Fruit fly (Drosophila melanogaster) whole organism, embryonic: Measurements from ENCODE around the gene CG13690.

Source experiments
- Adf1 ChIP-seq: fragments of 200-800 bp; sonication (Bioruptor generic); IDR thresholded peaks from 2 replicates; pipeline ENCODE4 v1.3.6; 2022; ENCODE audit warnings: missing biosample characterization, missing genetic modification characterization
- Blimp-1 ChIP-seq: fragments of 200-800 bp; sonication (Bioruptor generic); optimal IDR thresholded peaks from 3 replicates; lab custom pipeline; 2018; ENCODE audit warnings: missing biosample characterization, missing genetic modification characterization, mild to moderate bottlenecking, moderate library complexity, missing genetic modification reagents
- CG15479 ChIP-seq: fragments of 200-800 bp; sonication (Bioruptor generic); optimal IDR thresholded peaks from 3 replicates; lab custom pipeline; 2019; ENCODE audit warnings: missing biosample characterization, mild to moderate bottlenecking, missing genetic modification characterization, moderate library complexity
- CG16779 ChIP-seq: fragments of 200-800 bp; sonication (Bioruptor generic); IDR thresholded peaks from 2 replicates; pipeline ENCODE4 v1.3.6; 2022; ENCODE audit warnings: missing biosample characterization, missing genetic modification characterization
- CG16815 ChIP-seq: fragments of 200-800 bp; sonication (Bioruptor generic); optimal IDR thresholded peaks from 3 replicates; lab custom pipeline; 2017; ENCODE audit warnings: missing biosample characterization, mild to moderate bottlenecking, missing genetic modification characterization
- CG17328 ChIP-seq: fragments of 200-800 bp; sonication (Bioruptor generic); IDR thresholded peaks from 2 replicates; pipeline ENCODE4 v1.3.6; 2022; ENCODE audit warnings: missing biosample characterization, missing genetic modification characterization
- CG17385 ChIP-seq: fragments of 200-800 bp; sonication (Bioruptor generic); optimal IDR thresholded peaks from 3 replicates; lab custom pipeline; 2018; ENCODE audit warnings: missing biosample characterization, mild to moderate bottlenecking, missing genetic modification characterization
- CG18599 ChIP-seq: fragments of 200-800 bp; sonication (Bioruptor generic); optimal IDR thresholded peaks from 3 replicates; lab custom pipeline; 2017; ENCODE audit warnings: missing biosample characterization, missing genetic modification characterization, mild to moderate bottlenecking, moderate library complexity, missing genetic modification reagents
- CG31365 ChIP-seq: fragments of 200-800 bp; sonication (Bioruptor generic); optimal IDR thresholded peaks from 2 replicates; lab custom pipeline; 2018; ENCODE audit warnings: missing biosample characterization, mild to moderate bottlenecking, missing genetic modification characterization
- CG32767 ChIP-seq: fragments of 200-800 bp; sonication (Bioruptor generic); IDR thresholded peaks from 2 replicates; pipeline ENCODE4 v1.3.6; 2022; ENCODE audit warnings: missing biosample characterization, missing genetic modification characterization
- CG4282 ChIP-seq: fragments of 200-800 bp; sonication (Bioruptor generic); optimal IDR thresholded peaks from 2 replicates; lab custom pipeline; 2016; ENCODE audit warnings: missing biosample characterization, missing genetic modification characterization
- CG6254 ChIP-seq: fragments of 200-800 bp; sonication (Bioruptor generic); optimal IDR thresholded peaks from 3 replicates; lab custom pipeline; 2017; ENCODE audit warnings: mild to moderate bottlenecking, missing biosample characterization, missing genetic modification reagents, missing genetic modification characterization
- CG6689 ChIP-seq: fragments of 200-800 bp; sonication (Bioruptor generic); IDR thresholded peaks from 2 replicates; pipeline ENCODE4 v1.3.6; 2022; ENCODE audit warnings: missing biosample characterization, missing genetic modification characterization
- CG6854 ChIP-seq: fragments of 200-800 bp; sonication (Bioruptor generic); optimal IDR thresholded peaks from 3 replicates; lab custom pipeline; 2017; ENCODE audit warnings: missing biosample characterization, mild to moderate bottlenecking, missing genetic modification characterization
- CG8944 ChIP-seq: fragments of 200-800 bp; sonication (Bioruptor generic); optimal IDR thresholded peaks from 3 replicates; lab custom pipeline; 2016; ENCODE audit warnings: missing biosample characterization, missing genetic modification characterization
- CG9215 ChIP-seq: fragments of 200-800 bp; sonication (Bioruptor generic); IDR thresholded peaks from 2 replicates; pipeline ENCODE4 v1.3.6; 2022; ENCODE audit warnings: missing biosample characterization, missing genetic modification characterization
- Chrac-16 ChIP-seq: fragments of 200-800 bp; sonication (Bioruptor generic); optimal IDR thresholded peaks from 3 replicates; lab custom pipeline; 2016; ENCODE audit warnings: missing biosample characterization, missing genetic modification characterization
- D ChIP-seq, 2 experiments: fragments of 200-800 bp in 1 of 2; fragments of >200 bp in 1 of 2; sonication (Bioruptor generic) in 1 of 2; optimal IDR thresholded peaks; 2 replicates in 1 of 2; 3 replicates in 1 of 2; lab custom pipeline; 2017; ENCODE audit warnings: mild to moderate bottlenecking in 1 of 2, missing biosample characterization in 1 of 2, missing genetic modification characterization in 1 of 2, missing genetic modification reagents in 1 of 2
- Dip3 ChIP-seq: fragments of 200-800 bp; sonication (Bioruptor generic); optimal IDR thresholded peaks from 3 replicates; lab custom pipeline; 2016; ENCODE audit warnings: missing biosample characterization, missing genetic modification characterization
- Drgx ChIP-seq: fragments of 200-800 bp; sonication (Bioruptor generic); IDR thresholded peaks from 2 replicates; pipeline ENCODE4 v1.3.6; 2022; ENCODE audit warnings: missing biosample characterization, missing genetic modification characterization
- E2f1 ChIP-seq: fragments of 200-800 bp; sonication (Bioruptor generic); IDR thresholded peaks from 2 replicates; pipeline ENCODE4 v1.3.6; 2022; ENCODE audit warnings: missing biosample characterization, missing genetic modification characterization
- Fer3 ChIP-seq: fragments of 200-800 bp; sonication (Bioruptor generic); optimal IDR thresholded peaks from 2 replicates; lab custom pipeline; 2018; ENCODE audit warnings: missing biosample characterization, mild to moderate bottlenecking, missing genetic modification characterization, moderate library complexity
- Hr3 ChIP-seq: fragments of 200-800 bp; sonication (Bioruptor generic); optimal IDR thresholded peaks from 3 replicates; lab custom pipeline; 2016; ENCODE audit warnings: missing biosample characterization, missing genetic modification characterization
- MESR4 ChIP-seq: fragments of 200-800 bp; sonication (Bioruptor generic); optimal IDR thresholded peaks from 2 replicates; lab custom pipeline; 2018; ENCODE audit warnings: missing biosample characterization, mild to moderate bottlenecking, missing genetic modification characterization, moderate library complexity
- Mad ChIP-seq: fragments of 200-800 bp; sonication (Bioruptor generic); optimal IDR thresholded peaks from 2 replicates; lab custom pipeline; 2016; ENCODE audit warnings: missing biosample characterization, missing genetic modification characterization
- Max ChIP-seq: fragments of 200-800 bp; sonication (Bioruptor generic); optimal IDR thresholded peaks from 2 replicates; lab custom pipeline; 2016; ENCODE audit warnings: missing biosample characterization, mild to moderate bottlenecking, missing genetic modification characterization
- Ptx1 ChIP-seq: fragments of 200-800 bp; sonication (Bioruptor generic); IDR thresholded peaks from 2 replicates; pipeline ENCODE4 v1.3.6; 2022; ENCODE audit warnings: missing biosample characterization, missing genetic modification characterization
- Side ChIP-seq: fragments of 200-800 bp; sonication (Bioruptor generic); optimal IDR thresholded peaks from 2 replicates; lab custom pipeline; 2016; ENCODE audit warnings: missing biosample characterization, missing genetic modification characterization
- Sry-β ChIP-seq: fragments of 200-800 bp; sonication (Bioruptor generic); optimal IDR thresholded peaks from 2 replicates; lab custom pipeline; 2018; ENCODE audit warnings: missing biosample characterization, mild to moderate bottlenecking, missing genetic modification characterization, moderate library complexity
- Xbp1 ChIP-seq: fragments of 200-800 bp; sonication (Bioruptor generic); optimal IDR thresholded peaks from 3 replicates; lab custom pipeline; 2016; ENCODE audit warnings: missing biosample characterization, mild to moderate bottlenecking, missing genetic modification characterization
- ash1 ChIP-seq: fragments of 200-800 bp; sonication (Bioruptor generic); optimal IDR thresholded peaks from 2 replicates; lab custom pipeline; 2018; ENCODE audit warnings: missing biosample characterization, mild to moderate bottlenecking, missing genetic modification characterization
- crol ChIP-seq: fragments of 200-800 bp; sonication (Bioruptor generic); IDR thresholded peaks from 2 replicates; pipeline ENCODE4 v1.3.6; 2022; ENCODE audit warnings: missing biosample characterization, missing genetic modification characterization
- dmrt11E ChIP-seq: fragments of 200-800 bp; sonication (Bioruptor generic); optimal IDR thresholded peaks from 3 replicates; lab custom pipeline; 2018; ENCODE audit warnings: missing biosample characterization, mild to moderate bottlenecking, missing genetic modification characterization, moderate library complexity
- dpn ChIP-seq, 2 experiments: fragments of 200-800 bp; sonication (Bioruptor generic); optimal IDR thresholded peaks; 3 replicates each; lab custom pipeline; 2016; ENCODE audit warnings: missing biosample characterization in 2 of 2, missing genetic modification characterization in 2 of 2
- lbe ChIP-seq: fragments of 200-800 bp; sonication (Bioruptor generic); optimal IDR thresholded peaks from 2 replicates; lab custom pipeline; 2016; ENCODE audit warnings: missing biosample characterization, mild to moderate bottlenecking, missing genetic modification characterization
- nom ChIP-seq: fragments of 200-800 bp; sonication (Bioruptor generic); optimal IDR thresholded peaks from 2 replicates; lab custom pipeline; 2017; ENCODE audit warnings: missing biosample characterization, missing genetic modification characterization, mild to moderate bottlenecking, moderate library complexity, missing genetic modification reagents
- peb ChIP-seq: fragments of 200-800 bp; sonication (Bioruptor generic); IDR thresholded peaks from 2 replicates; pipeline ENCODE4 v1.3.6; 2022; ENCODE audit warnings: missing biosample characterization, missing genetic modification characterization
- prd ChIP-seq, 3 experiments: fragments of >200 bp in 2 of 3; fragments of 200-800 bp in 1 of 3; sonication (Bioruptor generic) in 1 of 3; optimal IDR thresholded peaks in 2 of 3; IDR thresholded peaks in 1 of 3; 2 replicates in 2 of 3; 3 replicates in 1 of 3; pipeline versions ENCODE4 v1.3.6 to Lab custom; 2017 to 2022; ENCODE audit warnings: missing biosample characterization in 1 of 3, missing genetic modification characterization in 1 of 3
- psq ChIP-seq: fragments of 200-800 bp; sonication (Bioruptor generic); optimal IDR thresholded peaks from 2 replicates; lab custom pipeline; 2017; ENCODE audit warnings: missing biosample characterization, missing genetic modification characterization
- pzg ChIP-seq: fragments of 200-800 bp; sonication (Bioruptor generic); optimal IDR thresholded peaks from 3 replicates; lab custom pipeline; 2018; ENCODE audit warnings: missing biosample characterization, mild to moderate bottlenecking, missing genetic modification characterization, moderate library complexity
- ranshi ChIP-seq: fragments of 200-800 bp; sonication (Bioruptor generic); IDR thresholded peaks from 2 replicates; pipeline ENCODE4 v1.3.6; 2022; ENCODE audit warnings: missing biosample characterization, missing genetic modification characterization
- sisA ChIP-seq: fragments of 200-800 bp; sonication (Bioruptor generic); IDR thresholded peaks from 2 replicates; pipeline ENCODE4 v1.3.6; 2022; ENCODE audit warnings: missing biosample characterization, missing genetic modification characterization
- slbo ChIP-seq: fragments of 200-800 bp; sonication (Bioruptor generic); IDR thresholded peaks from 2 replicates; pipeline ENCODE4 v1.3.6; 2022; ENCODE audit warnings: missing biosample characterization, missing genetic modification characterization
- sqz ChIP-seq: fragments of 200-800 bp; sonication (Bioruptor generic); optimal IDR thresholded peaks from 3 replicates; lab custom pipeline; 2018; ENCODE audit warnings: missing biosample characterization, mild to moderate bottlenecking, missing genetic modification characterization
- toy ChIP-seq: fragments of 200-800 bp; sonication (Bioruptor generic); IDR thresholded peaks from 2 replicates; pipeline ENCODE4 v1.3.6; 2022; ENCODE audit warnings: missing biosample characterization, missing genetic modification characterization
- tx ChIP-seq: fragments of 200-800 bp; sonication (Bioruptor generic); optimal IDR thresholded peaks from 2 replicates; lab custom pipeline; 2016; ENCODE audit warnings: missing biosample characterization, missing genetic modification characterization
- zf30C ChIP-seq: fragments of 200-800 bp; sonication (Bioruptor generic); optimal IDR thresholded peaks from 3 replicates; lab custom pipeline; 2018; ENCODE audit warnings: missing biosample characterization, mild to moderate bottlenecking, missing genetic modification characterization
- zfh1 ChIP-seq: fragments of 200-800 bp; sonication (Bioruptor generic); IDR thresholded peaks from 3 replicates; pipeline ENCODE4 v1.3.6; 2022; ENCODE audit warnings: missing biosample characterization, missing genetic modification characterization

CG13690 gene

dm6 chr2L:427338-428234 is 8.1 kb upstream of the CG13690 start (continued):
- peak; percentile 94 for TF ChIP-seq nom
- TF ChIP-seq ranshi (GFP tag; lab: Robert Waterston, UW) = 0 out of 2 replicates have a peak, but pooled peaks have one; percentile 6
- TF ChIP-seq Ptx1 (GFP tag; lab: Robert Waterston, UW) = 0 out of 2 replicates have a peak, but pooled peaks have one; percentile 24
- TF ChIP-seq CG6254 (GFP tag; lab: Kevin White, UChicago) = peak; percentile 40
- peak; percentile 26; the same call in 1 of the 2 replicates for TF ChIP-seq peb (GFP tag; lab: Robert Waterston, UW)
- TF ChIP-seq zfh1 = peak; percentile 54; the same call in 1 of the 3 replicates
- no peak for TF ChIP-seq Fer3 (tag; lab: Kevin White, UChicago)
- TF ChIP-seq Mad (GFP tag; lab: Kevin White, UChicago) = no peak
- peak; percentile 52; the same call in 1 of the 2 replicates for TF ChIP-seq CG17328
- TF ChIP-seq sisA (GFP tag; lab: Robert Waterston, UW) = peak; percentile 35
- no peak for TF ChIP-seq Sry-β
- TF ChIP-seq CG6689 (GFP tag; lab: Robert Waterston, UW) = peak; percentile 56
- no peak for TF ChIP-seq CG32767
- TF ChIP-seq CG18599 (GFP tag; lab: Kevin White, UChicago) = peak; percentile 23
- TF ChIP-seq CG6854 (GFP tag; lab: Kevin White, UChicago) = no peak
- no peak for TF ChIP-seq Hr3 (GFP tag; lab: Kevin White, UChicago)
- TF ChIP-seq dmrt11E (tag; lab: Kevin White, UChicago) = peak; percentile 24
- TF ChIP-seq Chrac-16 = peak; percentile 22
- no peak for TF ChIP-seq CG9215
- TF ChIP-seq zf30C (GFP tag; lab: Kevin White, UChicago) = peak; percentile 71
- TF ChIP-seq CG4282 (GFP tag; lab: Kevin White, UChicago) = no peak
- TF ChIP-seq Max = no peak
- TF ChIP-seq CG17385 (GFP tag; lab: Kevin White, UChicago) = peak; percentile 5
- TF ChIP-seq Xbp1 = peak; percentile 27
- no peak for TF ChIP-seq MESR4 (GFP tag; lab: Kevin White, UChicago)
- peak; percentile 23 for TF ChIP-seq Blimp-1 (GFP tag; lab: Kevin White, UChicago)
- TF ChIP-seq prd (optimal IDR thresholded peaks at IDR 0.05; lab: Kevin White, UChicago) = no peak
- peak; percentile 62 for TF ChIP-seq prd (GFP tag; IDR thresholded peaks at IDR 0.05; lab: Robert Waterston, UW)
- no peak for TF ChIP-seq CG15479
- no peak for TF ChIP-seq Dip3 (GFP tag; lab: Kevin White, UChicago)
- peak; percentile 19 for TF ChIP-seq CG8944
- peak; percentile 86 for TF ChIP-seq lbe (GFP tag; lab: Kevin White, UChicago)
- TF ChIP-seq CG16815 (GFP tag; lab: Kevin White, UChicago) = peak; percentile 16
- TF ChIP-seq CG16779 (GFP tag; lab: Robert Waterston, UW) = no peak
- TF ChIP-seq CG31365 (tag; lab: Kevin White, UChicago) = no peak
- no peak for TF ChIP-seq D (optimal IDR thresholded peaks at IDR 0.05; lab: Kevin White, UChicago)
- TF ChIP-seq D (GFP tag; optimal IDR thresholded peaks at IDR 0.05; lab: Kevin White, UChicago) = no peak
- 0 out of 2 replicates have a peak, but pooled peaks have one; percentile 25 for TF ChIP-seq E2f1 (GFP tag; lab: Robert Waterston, UW)
- TF ChIP-seq Adf1 (GFP tag; lab: Robert Waterston, UW) = peak; percentile 28; the same call in 1 of the 2 replicates
- TF ChIP-seq toy = no peak
- TF ChIP-seq crol (GFP tag; lab: Robert Waterston, UW) = no peak
- TF ChIP-seq sqz = no peak
- no peak for TF ChIP-seq tx (GFP tag; lab: Kevin White, UChicago)
- peak; percentile 37 for TF ChIP-seq slbo (GFP tag; lab: Robert Waterston, UW)
- no peak for TF ChIP-seq psq (GFP tag; lab: Kevin White, UChicago)
- TF ChIP-seq ash1 = no peak
- peak; percentile 93 for TF ChIP-seq Drgx
- no peak for TF ChIP-seq pzg (GFP tag; lab: Kevin White, UChicago)
- no peak for TF ChIP-seq dpn (GFP tag; optimal IDR thresholded peaks at IDR 0.05; lab: Kevin White, UChicago)
- TF ChIP-seq Side (GFP tag; lab: Kevin White, UChicago) = peak; percentile 1
